Fruit fly (Drosophila melanogaster) whole organism, wandering third instar larva: ENCODE measurements around the gene Nepl4.

Experiments
- Abd-B ChIP-seq: fragments of >200 bp; optimal IDR thresholded peaks from 2 replicates; lab custom pipeline; 2017; ENCODE audit warnings: missing biosample characterization, missing genetic modification characterization
- CG9705 ChIP-seq: fragments of 200-800 bp; sonication (Bioruptor generic); optimal IDR thresholded peaks from 2 replicates; lab custom pipeline; 2018; ENCODE audit warnings: missing biosample characterization, mild to moderate bottlenecking, missing genetic modification characterization
- CrebA ChIP-seq: fragments of 200-800 bp; sonication (Bioruptor generic); optimal IDR thresholded peaks from 2 replicates; lab custom pipeline; 2016; ENCODE audit warnings: missing biosample characterization, mild to moderate bottlenecking, missing genetic modification characterization, borderline replicate concordance
- Dfd ChIP-seq: fragments of >200 bp; optimal IDR thresholded peaks from 2 replicates; lab custom pipeline; 2017; ENCODE audit warnings: missing biosample characterization, missing genetic modification characterization
- Dif ChIP-seq: fragments of 200-275, 200-300 bp; sonication (Bioruptor generic); optimal IDR thresholded peaks from 2 replicates; lab custom pipeline; 2018; ENCODE audit warnings: missing biosample characterization, missing genetic modification characterization; ENCODE audit not compliant: partially characterized antibody
- GATAd ChIP-seq: sonication (Bioruptor generic); optimal IDR thresholded peaks from 2 replicates; lab custom pipeline; 2016; ENCODE audit warnings: missing biosample characterization, missing genetic modification characterization
- HLH106 ChIP-seq: fragments of 200-800 bp; optimal IDR thresholded peaks from 3 replicates; lab custom pipeline; 2019; ENCODE audit warnings: missing biosample characterization, mild to moderate bottlenecking, missing genetic modification characterization, moderate library complexity
- Hnf4 ChIP-seq: fragments of 200-800 bp; sonication (Bioruptor generic); optimal IDR thresholded peaks from 2 replicates; lab custom pipeline; 2016; ENCODE audit warnings: missing biosample characterization, mild to moderate bottlenecking, missing genetic modification characterization
- Hr83 ChIP-seq: fragments of 200-300 bp; sonication (Bioruptor generic); optimal IDR thresholded peaks from 2 replicates; lab custom pipeline; 2016; ENCODE audit warnings: missing biosample characterization, mild to moderate bottlenecking, missing genetic modification characterization, moderate library complexity; ENCODE audit not compliant: poor library complexity, severe bottlenecking
- Jra ChIP-seq: sonication (Bioruptor generic); optimal IDR thresholded peaks from 2 replicates; lab custom pipeline; 2016; ENCODE audit warnings: missing biosample characterization, missing genetic modification characterization
- Mio ChIP-seq: sonication (Bioruptor generic); optimal IDR thresholded peaks from 2 replicates; lab custom pipeline; 2016; ENCODE audit warnings: missing biosample characterization, missing genetic modification characterization
- Myc ChIP-seq: fragments of >200 bp; optimal IDR thresholded peaks from 2 replicates; lab custom pipeline; 2017
- N ChIP-seq: fragments of >200 bp; optimal IDR thresholded peaks from 2 replicates; lab custom pipeline; 2018; ENCODE audit warnings: missing biosample characterization, missing external identifiers, missing genetic modification characterization
- OdsH ChIP-seq: fragments of 200-800 bp; sonication (Bioruptor generic); optimal IDR thresholded peaks from 2 replicates; lab custom pipeline; 2016; ENCODE audit warnings: missing biosample characterization, mild to moderate bottlenecking, missing genetic modification characterization
- Rel ChIP-seq, 2 experiments: fragments of 200-800 bp; sonication (Bioruptor generic) in 1 of 2; optimal IDR thresholded peaks; 2 replicates in 1 of 2; 3 replicates in 1 of 2; lab custom pipeline; 2016 to 2019; ENCODE audit warnings: mild to moderate bottlenecking in 2 of 2, missing biosample characterization in 2 of 2, missing genetic modification characterization in 2 of 2, moderate library complexity in 1 of 2
- Vsx2 ChIP-seq: fragments of 200-300, 225-300 bp; sonication (Bioruptor generic); optimal IDR thresholded peaks from 2 replicates; lab custom pipeline; 2018; ENCODE audit warnings: missing biosample characterization, missing genetic modification characterization; ENCODE audit not compliant: partially characterized antibody
- br ChIP-seq: fragments of 200-800 bp; sonication (Bioruptor generic); optimal IDR thresholded peaks from 2 replicates; lab custom pipeline; 2016; ENCODE audit warnings: missing biosample characterization, missing genetic modification characterization
- brk ChIP-seq: fragments of 200-800 bp; sonication (Bioruptor generic); optimal IDR thresholded peaks from 2 replicates; lab custom pipeline; 2016; ENCODE audit warnings: missing biosample characterization, mild to moderate bottlenecking, missing genetic modification characterization
- dl ChIP-seq, 2 experiments: fragments of 175-275, 200-275 bp in 1 of 2; fragments of 200-275 bp in 1 of 2; sonication (Bioruptor generic); optimal IDR thresholded peaks; lab custom pipeline; 2018; ENCODE audit warnings: mild to moderate bottlenecking in 2 of 2, missing biosample characterization in 2 of 2, missing genetic modification characterization in 2 of 2, moderate library complexity in 2 of 2; ENCODE audit not compliant: partially characterized antibody in 2 of 2, insufficient read depth in 1 of 2
- dmrt93B ChIP-seq: fragments of 200-800 bp; sonication (Bioruptor generic); optimal IDR thresholded peaks from 2 replicates; lab custom pipeline; 2018; ENCODE audit warnings: missing biosample characterization, mild to moderate bottlenecking, missing genetic modification characterization
- foxo ChIP-seq, 2 experiments: fragments of 200-800 bp; sonication (Bioruptor generic); optimal IDR thresholded peaks; 2 replicates in 1 of 2; 3 replicates in 1 of 2; lab custom pipeline; 2016 to 2017; ENCODE audit warnings: missing biosample characterization in 2 of 2, missing genetic modification characterization in 2 of 2
- fru ChIP-seq: fragments of 200-800 bp; sonication (Bioruptor generic); optimal IDR thresholded peaks from 3 replicates; lab custom pipeline; 2016; ENCODE audit warnings: missing biosample characterization, mild to moderate bottlenecking, missing genetic modification characterization
- h ChIP-seq: fragments of 200-800 bp; sonication (Bioruptor generic); optimal IDR thresholded peaks from 3 replicates; lab custom pipeline; 2016; ENCODE audit warnings: missing biosample characterization, mild to moderate bottlenecking, missing genetic modification characterization
- jim ChIP-seq: fragments of 175-275, 200-325 bp; sonication (Bioruptor generic); optimal IDR thresholded peaks from 2 replicates; lab custom pipeline; 2016; ENCODE audit warnings: missing biosample characterization, mild to moderate bottlenecking, missing genetic modification characterization
- lola ChIP-seq: fragments of >200 bp; optimal IDR thresholded peaks from 2 replicates; lab custom pipeline; 2017; ENCODE audit warnings: missing biosample characterization, missing genetic modification characterization
- pan ChIP-seq: fragments of >200 bp; optimal IDR thresholded peaks from 2 replicates; lab custom pipeline; 2017
- psq ChIP-seq: fragments of 200-800 bp; sonication (Bioruptor generic); optimal IDR thresholded peaks from 3 replicates; lab custom pipeline; 2017; ENCODE audit warnings: missing biosample characterization, mild to moderate bottlenecking, missing genetic modification characterization, moderate library complexity
- rgr ChIP-seq: fragments of 200-800 bp; sonication (Bioruptor generic); optimal IDR thresholded peaks from 3 replicates; lab custom pipeline; 2016; ENCODE audit warnings: missing biosample characterization, mild to moderate bottlenecking, missing genetic modification characterization
- sage ChIP-seq: fragments of 200-800 bp; sonication (Bioruptor generic); optimal IDR thresholded peaks from 2 replicates; lab custom pipeline; 2016; ENCODE audit warnings: missing biosample characterization, mild to moderate bottlenecking, missing genetic modification characterization
- sv ChIP-seq: fragments of 200-800 bp; sonication (Bioruptor generic); optimal IDR thresholded peaks from 3 replicates; lab custom pipeline; 2016; ENCODE audit warnings: missing biosample characterization, missing genetic modification characterization
- tai ChIP-seq: sonication (Bioruptor generic); optimal IDR thresholded peaks from 2 replicates; lab custom pipeline; 2016; ENCODE audit warnings: missing biosample characterization, missing genetic modification characterization
- usp ChIP-seq: fragments of >200 bp; optimal IDR thresholded peaks from 2 replicates; lab custom pipeline; 2017; ENCODE audit warnings: missing biosample characterization, missing genetic modification characterization

The Nepl4 gene

dm6 chr2L:6354656-6355055 lies 13.0 kb upstream of the Nepl4 start, which contains the start of gene ppk14:
Gene ppk14 (plus strand): TSS chr2L:6354956.
- TF ChIP-seq CrebA (GFP tag; lab: Kevin White, UChicago): no peak
- TF ChIP-seq GATAd (GFP tag; lab: Kevin White, UChicago): no peak
- TF ChIP-seq Hnf4 (GFP tag; lab: Kevin White, UChicago): no peak
- TF ChIP-seq CG9705: no peak
- no peak for TF ChIP-seq dmrt93B (GFP tag; lab: Kevin White, UChicago)
- TF ChIP-seq brk: no peak
- TF ChIP-seq OdsH (GFP tag; lab: Kevin White, UChicago): no peak
- TF ChIP-seq h (GFP tag; lab: Kevin White, UChicago): no peak
- no peak for TF ChIP-seq fru
- no peak for TF ChIP-seq Vsx2 (GFP tag; lab: Kevin White, UChicago)
- no peak for TF ChIP-seq sage
- TF ChIP-seq lola (GFP tag; lab: Kevin White, UChicago): no peak
- no peak for TF ChIP-seq sv
- TF ChIP-seq dl (GFP tag; optimal IDR thresholded peaks at IDR 0.05; lab: Kevin White, UChicago; ENCODE audit: insufficient read depth in 1 of 2, partially characterized antibody in 2 of 2): no peak
- no peak for TF ChIP-seq foxo (GFP tag; optimal IDR thresholded peaks at IDR 0.05; lab: Kevin White, UChicago)
- no peak for TF ChIP-seq rgr (GFP tag; lab: Kevin White, UChicago)
- no peak for TF ChIP-seq Myc (lab: Kevin White, UChicago)
- TF ChIP-seq Abd-B (GFP tag; lab: Kevin White, UChicago): no peak
- TF ChIP-seq pan (lab: Kevin White, UChicago): no peak
- no peak for TF ChIP-seq HLH106 (tag; lab: Kevin White, UChicago)

- no peak for TF ChIP-seq br (GFP tag; lab: Kevin White, UChicago)
- TF ChIP-seq dmrt93B (GFP tag; lab: Kevin White, UChicago): no peak
- TF ChIP-seq Rel (GFP tag; optimal IDR thresholded peaks at IDR 0.05; lab: Kevin White, UChicago): no peak
- no peak for TF ChIP-seq Rel (tag; optimal IDR thresholded peaks at IDR 0.05; lab: Kevin White, UChicago)
- no peak for TF ChIP-seq Dfd
- no peak for TF ChIP-seq Myc (lab: Kevin White, UChicago)
- no peak for TF ChIP-seq Hr83
- no peak for TF ChIP-seq pan (lab: Kevin White, UChicago)
- no peak for TF ChIP-seq fru
- no peak for TF ChIP-seq Dif (GFP tag; lab: Kevin White, UChicago)
- no peak for TF ChIP-seq GATAd (GFP tag; lab: Kevin White, UChicago)
- no peak for TF ChIP-seq Vsx2 (GFP tag; lab: Kevin White, UChicago)
- no peak for TF ChIP-seq Hnf4 (GFP tag; lab: Kevin White, UChicago)
- TF ChIP-seq sv: no peak
- TF ChIP-seq CG9705: no peak
- no peak for TF ChIP-seq Mio (GFP tag; lab: Kevin White, UChicago)
- no peak for TF ChIP-seq tai (GFP tag; lab: Kevin White, UChicago)
- TF ChIP-seq h (GFP tag; lab: Kevin White, UChicago): no peak
These were observed 11.5 kb upstream of the Nepl4 start for dm6 chr2L:6356134-6356533.

dm6 chr2L:6356686-6357362 lies 10.9 kb upstream of the Nepl4 start:
- TF ChIP-seq jim (no peak), Jra (GFP tag; lab: Kevin White, UChicago) (no peak), N (GFP tag; lab: Kevin White, UChicago) (no peak), Hnf4 (GFP tag; lab: Kevin White, UChicago) (no peak), Mio (GFP tag; lab: Kevin White, UChicago) (no peak), sv (no peak), Rel (GFP tag; optimal IDR thresholded peaks at IDR 0.05; lab: Kevin White, UChicago) (no peak), Rel (tag; optimal IDR thresholded peaks at IDR 0.05; lab: Kevin White, UChicago) (no peak), rgr (GFP tag; lab: Kevin White, UChicago) (no peak), Myc (lab: Kevin White, UChicago) (peak; percentile 68), lola (GFP tag; lab: Kevin White, UChicago) (no peak), psq (GFP tag; lab: Kevin White, UChicago) (no peak), foxo (GFP tag; optimal IDR thresholded peaks at IDR 0.05; lab: Kevin White, UChicago) (peak in 1 of 2 experiments; percentile 3), Abd-B (GFP tag; lab: Kevin White, UChicago) (no peak), HLH106 (tag; lab: Kevin White, UChicago) (no peak), Dfd (no peak)

dm6 chr2L:6358218-6358617 lies 9.5 kb upstream of the Nepl4 start, which contains the start of gene CG9500:
Gene CG9500 (minus strand): TSS chr2L:6358318.
- no peak for TF ChIP-seq CG9705
- TF ChIP-seq Myc (lab: Kevin White, UChicago): no peak
- TF ChIP-seq Hnf4 (GFP tag; lab: Kevin White, UChicago): no peak
- no peak for TF ChIP-seq usp
- TF ChIP-seq br (GFP tag; lab: Kevin White, UChicago): no peak
- TF ChIP-seq Hr83: no peak
- no peak for TF ChIP-seq Abd-B (GFP tag; lab: Kevin White, UChicago)
- no peak for TF ChIP-seq Jra (GFP tag; lab: Kevin White, UChicago)
- TF ChIP-seq psq (GFP tag; lab: Kevin White, UChicago): no peak
- TF ChIP-seq pan (lab: Kevin White, UChicago): no peak
- TF ChIP-seq jim: no peak
- TF ChIP-seq, all 38 proteins: peak for 0
